Worm (Caenorhabditis elegans) whole organism, L4 larva: ENCODE measurements around the gene his-7.

ENCODE experiments used
- aly-2 ChIP-seq: sonication (generic microtip); optimal IDR thresholded peaks from 2 replicates; lab custom pipeline; 2018; ENCODE audit warnings: missing biosample characterization, missing genetic modification characterization
- ama-1 ChIP-seq: fragments of 150-350 bp; optimal IDR thresholded peaks from 2 replicates; lab custom pipeline; 2014; ENCODE audit warnings: inconsistent platforms, mixed read lengths
- ceh-20 ChIP-seq: fragments of 200-800 bp; sonication (Bioruptor generic); IDR thresholded peaks from 2 replicates; pipeline ENCODE4 v1.3.6; 2022; ENCODE audit warnings: missing genetic modification reagents, missing genetic modification characterization, missing compliant biosample characterization
- ceh-62 ChIP-seq: sonication (generic microtip); optimal IDR thresholded peaks from 2 replicates; lab custom pipeline; 2017; ENCODE audit warnings: missing biosample characterization, missing genetic modification characterization
- hlh-30 ChIP-seq: sonication (generic microtip); optimal IDR thresholded peaks from 2 replicates; lab custom pipeline; 2017; ENCODE audit warnings: antibody characterized with exemption, mild to moderate bottlenecking, missing genetic modification characterization, missing compliant biosample characterization; ENCODE audit not compliant: insufficient read depth
- lin-1 ChIP-seq: fragments of 200-800 bp; sonication (Bioruptor generic); IDR thresholded peaks from 2 replicates; pipeline ENCODE4 v1.3.6; 2022; ENCODE audit warnings: missing genetic modification reagents, missing genetic modification characterization, missing compliant biosample characterization
- lin-13 ChIP-seq: fragments of 150-350 bp; optimal IDR thresholded peaks from 2 replicates; lab custom pipeline; 2014; ENCODE audit warnings: missing biosample characterization, missing genetic modification reagents, missing genetic modification characterization
- nhr-11 ChIP-seq: fragments of 150-350 bp; optimal IDR thresholded peaks from 2 replicates; lab custom pipeline; 2014; ENCODE audit warnings: missing biosample characterization, missing genetic modification characterization
- nhr-237 ChIP-seq: sonication (generic microtip); optimal IDR thresholded peaks from 2 replicates; lab custom pipeline; 2017; ENCODE audit warnings: missing biosample characterization, missing genetic modification characterization
- spr-1 ChIP-seq: sonication (generic microtip); optimal IDR thresholded peaks from 2 replicates; lab custom pipeline; 2016; ENCODE audit warnings: mild to moderate bottlenecking, missing genetic modification characterization, missing compliant biosample characterization
- unc-62 ChIP-seq, 3 experiments: fragments of 150-350 bp in 1 of 3; sonication (generic microtip); optimal IDR thresholded peaks in 2 of 3; peaks in 1 of 3; 1 replicate in 1 of 3; 2 replicates in 2 of 3; lab custom pipeline; 2014 to 2017; ENCODE audit warnings: missing biosample characterization in 3 of 3, missing genetic modification characterization in 3 of 3, missing genetic modification reagents in 3 of 3, missing genotype in 1 of 3
- ztf-11 ChIP-seq: fragments of 150-350 bp; optimal IDR thresholded peaks from 2 replicates; lab custom pipeline; 2014; ENCODE audit warnings: missing biosample characterization, missing genetic modification characterization

ce11 chrV:8536213-8536612 lies 3.0 kb downstream of the his-7 start, which contains the start of gene his-39:
- TF ChIP-seq ceh-20 (GFP tag; lab: Robert Waterston, UW) (no peak), nhr-237 (tag; lab: Kevin White, UChicago) (no peak), lin-13 (GFP tag; lab: Kevin White, UChicago) (no peak), unc-62 (GFP tag; optimal IDR thresholded peaks at IDR 0.05 in 1 of 2; lab: Kevin White, UChicago) (no peak), unc-62 (tag; optimal IDR thresholded peaks at IDR 0.05; lab: Kevin White, UChicago) (no peak), lin-1 (no peak), nhr-11 (tag; lab: Kevin White, UChicago) (no peak), hlh-30 (no peak), ceh-62 (tag; lab: Kevin White, UChicago) (no peak), aly-2 (no peak), ztf-11 (tag; lab: Kevin White, UChicago) (no peak), spr-1 (tag; lab: Kevin White, UChicago) (no peak), ama-1 (lab: Kevin White, UChicago) (no peak)
